Fruit fly (Drosophila melanogaster): ENCODE results near the gene Saf-B.
A peak's percentile ranks its signal among the peaks of the same experiment; 100 is the strongest.

The Saf-B gene

dm6 chr3R:24805048-24805447, 12.2 kb upstream of the Saf-B start, which contains the start of gene polybromo (continued):
- no peak for TF ChIP-seq CG13424 (tag; optimal IDR thresholded peaks at IDR 0.05)
- no peak for TF ChIP-seq yki (optimal IDR thresholded peaks at IDR 0.05)
- TF ChIP-seq crol (GFP tag; IDR thresholded peaks at IDR 0.05) = no peak
- no peak for TF ChIP-seq Atf6 (GFP tag; IDR thresholded peaks at IDR 0.05)
- TF ChIP-seq CG30403 (GFP tag; optimal IDR thresholded peaks at IDR 0.05) = peak; percentile 17
- no peak for TF ChIP-seq ap (GFP tag; IDR thresholded peaks at IDR 0.05)
- no peak for TF ChIP-seq stwl (tag; optimal IDR thresholded peaks at IDR 0.05)
- no peak for TF ChIP-seq bowl (GFP tag; IDR thresholded peaks at IDR 0.05)
- TF ChIP-seq CG12071 (GFP tag; optimal IDR thresholded peaks at IDR 0.05) = no peak
- peak; percentile 92 for TF ChIP-seq Dref (GFP tag; IDR thresholded peaks at IDR 0.05)
- peak; percentile 86 for TF ChIP-seq zen2 (GFP tag; IDR thresholded peaks at IDR 0.05; ENCODE audit: partially characterized antibody)
- TF ChIP-seq wor (GFP tag; IDR thresholded peaks at IDR 0.05) = no peak
- TF ChIP-seq sna (GFP tag; IDR thresholded peaks at IDR 0.05; ENCODE audit: partially characterized antibody) = peak; percentile 85

- TF ChIP-seq Adf1 (GFP tag; IDR thresholded peaks at IDR 0.05) (no peak), lov (optimal IDR thresholded peaks at IDR 0.05) (no peak), lov (GFP tag; IDR thresholded peaks at IDR 0.05) (0 out of 3 replicates have a peak, but pooled peaks have one; percentile 12)
These were observed 9.9 kb upstream of the Saf-B start, which contains the start of gene CG6980 for dm6 chr3R:24807321-24807720. Gene CG6980, plus strand, starts transcription at chr3R:24807621.

- TF ChIP-seq ab (GFP tag; optimal IDR thresholded peaks at IDR 0.05) = no peak
- TF ChIP-seq CG17328 (GFP tag; IDR thresholded peaks at IDR 0.05) = no peak
- no peak for TF ChIP-seq CG15073 (GFP tag; optimal IDR thresholded peaks at IDR 0.05)
- TF ChIP-seq CG10462 (GFP tag; optimal IDR thresholded peaks at IDR 0.05) = no peak
- TF ChIP-seq CG10979 (tag; optimal IDR thresholded peaks at IDR 0.05) = peak; percentile 13
- TF ChIP-seq mam (GFP tag; optimal IDR thresholded peaks at IDR 0.05) = no peak
- TF ChIP-seq Hr3 (GFP tag; optimal IDR thresholded peaks at IDR 0.05) = no peak
- no peak for TF ChIP-seq CG1832 (GFP tag; optimal IDR thresholded peaks at IDR 0.05)
- TF ChIP-seq bowl (GFP tag; IDR thresholded peaks at IDR 0.05) = no peak
- TF ChIP-seq chif (GFP tag; optimal IDR thresholded peaks at IDR 0.05) = peak in 1 of 2 experiments; percentile 14
- no peak for TF ChIP-seq CG7556 (GFP tag; optimal IDR thresholded peaks at IDR 0.05)
- TF ChIP-seq BtbVII (GFP tag; optimal IDR thresholded peaks at IDR 0.05) = peak; percentile 82
- no peak for TF ChIP-seq D (optimal IDR thresholded peaks at IDR 0.05)
- TF ChIP-seq D (GFP tag; optimal IDR thresholded peaks at IDR 0.05) = peak; percentile 39
- TF ChIP-seq CG6175 (GFP tag; IDR thresholded peaks at IDR 0.05) = no peak
- TF ChIP-seq pfk (GFP tag; optimal IDR thresholded peaks at IDR 0.05) = no peak
- no peak for TF ChIP-seq CG18262 (tag; optimal IDR thresholded peaks at IDR 0.05)
- peak; percentile 9 for TF ChIP-seq Six4 (GFP tag; optimal IDR thresholded peaks at IDR 0.05)
- no peak for TF ChIP-seq HLHmδ (GFP tag; optimal IDR thresholded peaks at IDR 0.05)
- no peak for TF ChIP-seq CG14441 (GFP tag; IDR thresholded peaks at IDR 0.05)
- TF ChIP-seq CG4617 (GFP tag; optimal IDR thresholded peaks at IDR 0.05; ENCODE audit: borderline replicate concordance) = no peak
- no peak for TF ChIP-seq sob (GFP tag; IDR thresholded peaks at IDR 0.05)
- TF ChIP-seq CG8281 (tag; optimal IDR thresholded peaks at IDR 0.05) = peak; percentile 50
- TF ChIP-seq CG12659 (GFP tag; optimal IDR thresholded peaks at IDR 0.05) = peak; percentile 38
- TF ChIP-seq ewg (GFP tag; optimal IDR thresholded peaks at IDR 0.05) = no peak
- peak; percentile 90 for TF ChIP-seq exex (tag; optimal IDR thresholded peaks at IDR 0.05)
- no peak for TF ChIP-seq CG14965 (GFP tag; optimal IDR thresholded peaks at IDR 0.05; ENCODE audit: borderline replicate concordance)
- peak; percentile 44 for TF ChIP-seq sug (tag; optimal IDR thresholded peaks at IDR 0.05)
- TF ChIP-seq B-H1 (GFP tag; IDR thresholded peaks at IDR 0.05) = no peak; the same call in 2 of the 3 replicates
- no peak for TF ChIP-seq sna (GFP tag; IDR thresholded peaks at IDR 0.05; ENCODE audit: partially characterized antibody)
- no peak for TF ChIP-seq Aef1 (GFP tag; IDR thresholded peaks at IDR 0.05)
- peak; percentile 48 for TF ChIP-seq CG6854 (GFP tag; optimal IDR thresholded peaks at IDR 0.05)
- TF ChIP-seq CG7357 (GFP tag; IDR thresholded peaks at IDR 0.05) = no peak
- no peak for TF ChIP-seq CG12391 (tag; optimal IDR thresholded peaks at IDR 0.05)
These were observed 7.5 kb upstream of the Saf-B start for dm6 chr3R:24809576-24810279.

Measured in whole organism, embryonic.